Fruit fly (Drosophila melanogaster) whole organism, embryonic: Measurements from ENCODE around the gene Vps4.
A peak's percentile ranks its signal among the peaks of the same experiment; 100 is the strongest.

ENCODE experiments used
- Atf-2 ChIP-seq: fragments of 200-800 bp; sonication (Bioruptor generic); optimal IDR thresholded peaks from 2 replicates; lab custom pipeline; 2016; ENCODE audit warnings: missing biosample characterization, missing genetic modification characterization
- C15 ChIP-seq: fragments of 200-800 bp; sonication (Bioruptor generic); IDR thresholded peaks from 3 replicates; pipeline ENCODE4 v1.3.6; 2022; ENCODE audit warnings: missing biosample characterization, missing genetic modification characterization
- CG12236 ChIP-seq: fragments of 200-800 bp; sonication (Bioruptor generic); optimal IDR thresholded peaks from 2 replicates; lab custom pipeline; 2016; ENCODE audit warnings: missing biosample characterization, missing genetic modification characterization
- CG12942 ChIP-seq: fragments of 200-800 bp; sonication (Bioruptor generic); optimal IDR thresholded peaks from 3 replicates; lab custom pipeline; 2016; ENCODE audit warnings: missing biosample characterization, missing genetic modification characterization
- CG1529 ChIP-seq: fragments of 200-800 bp; sonication (Bioruptor generic); optimal IDR thresholded peaks from 3 replicates; lab custom pipeline; 2018; ENCODE audit warnings: missing biosample characterization, missing genetic modification characterization
- CG16813 ChIP-seq: fragments of 200-800 bp; sonication (Bioruptor generic); IDR thresholded peaks from 3 replicates; pipeline ENCODE4 v1.3.6; 2022; ENCODE audit warnings: missing biosample characterization, missing genetic modification characterization; ENCODE audit not compliant: partially characterized antibody
- CG18011 ChIP-seq: fragments of 200-800 bp; sonication (Bioruptor generic); optimal IDR thresholded peaks from 2 replicates; lab custom pipeline; 2017; ENCODE audit warnings: missing biosample characterization, missing genetic modification characterization, mild to moderate bottlenecking, moderate library complexity, missing genotype
- CG2116 ChIP-seq: fragments of 200-800 bp; sonication (Bioruptor generic); optimal IDR thresholded peaks from 3 replicates; lab custom pipeline; 2018; ENCODE audit warnings: missing biosample characterization, mild to moderate bottlenecking, missing genetic modification characterization
- CG34224 ChIP-seq: fragments of 200-800 bp; sonication (Bioruptor generic); IDR thresholded peaks from 3 replicates; pipeline ENCODE4 v1.3.6; 2022; ENCODE audit warnings: missing biosample characterization, missing genetic modification characterization; ENCODE audit not compliant: partially characterized antibody
- CG34376 ChIP-seq: fragments of 200-800 bp; sonication (Bioruptor generic); optimal IDR thresholded peaks from 2 replicates; lab custom pipeline; 2018; ENCODE audit warnings: missing biosample characterization, mild to moderate bottlenecking, missing genetic modification characterization
- CG3847 ChIP-seq: fragments of 200-800 bp; sonication (Bioruptor generic); IDR thresholded peaks from 2 replicates; pipeline ENCODE4 v1.3.6; 2022; ENCODE audit warnings: missing biosample characterization, missing genetic modification characterization
- CG5180 ChIP-seq: fragments of 200-800 bp; sonication (Bioruptor generic); optimal IDR thresholded peaks from 3 replicates; lab custom pipeline; 2017; ENCODE audit warnings: missing biosample characterization, missing genetic modification characterization, mild to moderate bottlenecking, moderate library complexity, missing genetic modification reagents
- CG7372 ChIP-seq: fragments of 200-800 bp; sonication (Bioruptor generic); IDR thresholded peaks from 2 replicates; pipeline ENCODE4 v1.3.6; 2022; ENCODE audit warnings: missing biosample characterization, missing genetic modification characterization
- CG7786 ChIP-seq: fragments of 200-800 bp; sonication (Bioruptor generic); optimal IDR thresholded peaks from 2 replicates; lab custom pipeline; 2016; ENCODE audit warnings: missing biosample characterization, missing genetic modification characterization
- CG7963 ChIP-seq: fragments of 200-800 bp; sonication (Bioruptor generic); IDR thresholded peaks from 3 replicates; pipeline ENCODE4 v1.3.6; 2022; ENCODE audit warnings: missing biosample characterization, missing genetic modification characterization; ENCODE audit not compliant: partially characterized antibody
- CG8765 ChIP-seq: fragments of 200-800 bp; sonication (Bioruptor generic); IDR thresholded peaks from 2 replicates; pipeline ENCODE4 v1.3.6; 2022; ENCODE audit warnings: missing biosample characterization, missing genetic modification characterization
- Dp ChIP-seq: fragments of 200-800 bp; sonication (Bioruptor generic); optimal IDR thresholded peaks from 2 replicates; lab custom pipeline; 2018; ENCODE audit warnings: missing biosample characterization, mild to moderate bottlenecking, missing genetic modification characterization, moderate library complexity
- ERR ChIP-seq: fragments of 200-800 bp; sonication (Bioruptor generic); optimal IDR thresholded peaks from 2 replicates; lab custom pipeline; 2016; ENCODE audit warnings: missing biosample characterization, missing genetic modification characterization
- Fer1 ChIP-seq: fragments of 200-800 bp; sonication (Bioruptor generic); optimal IDR thresholded peaks from 2 replicates; lab custom pipeline; 2017; ENCODE audit warnings: missing biosample characterization, mild to moderate bottlenecking, missing genetic modification characterization
- Fer2 ChIP-seq: fragments of 200-800 bp; sonication (Bioruptor generic); optimal IDR thresholded peaks from 2 replicates; lab custom pipeline; 2018; ENCODE audit warnings: missing biosample characterization, mild to moderate bottlenecking, missing genetic modification characterization, moderate library complexity
- HLH3B ChIP-seq: fragments of 200-800 bp; sonication (Bioruptor generic); IDR thresholded peaks from 2 replicates; pipeline ENCODE4 v1.3.6; 2022; ENCODE audit warnings: missing biosample characterization, missing genetic modification characterization
- Hr39 ChIP-seq: fragments of >200 bp; optimal IDR thresholded peaks from 2 replicates; lab custom pipeline; 2017
- Hr78 ChIP-seq, 2 experiments: fragments of 200-800 bp in 1 of 2; fragments of >200 bp in 1 of 2; sonication (Bioruptor generic) in 1 of 2; optimal IDR thresholded peaks; 2 replicates each; lab custom pipeline; 2017 to 2019; ENCODE audit warnings: missing biosample characterization in 2 of 2, missing genetic modification characterization in 2 of 2, mild to moderate bottlenecking in 1 of 2, moderate library complexity in 1 of 2
- NFAT ChIP-seq: fragments of 200-800 bp; sonication (Bioruptor generic); IDR thresholded peaks from 2 replicates; pipeline ENCODE4 v1.3.6; 2022; ENCODE audit warnings: missing biosample characterization, missing genetic modification characterization
- PHDP ChIP-seq: fragments of 200-800 bp; sonication (Bioruptor generic); optimal IDR thresholded peaks from 3 replicates; lab custom pipeline; 2018; ENCODE audit warnings: missing biosample characterization, mild to moderate bottlenecking, missing genetic modification characterization, moderate library complexity
- TFAM ChIP-seq: fragments of 200-800 bp; sonication (Bioruptor generic); optimal IDR thresholded peaks from 2 replicates; lab custom pipeline; 2017; ENCODE audit warnings: missing biosample characterization, missing genetic modification characterization, inconsistent platforms
- Xrp1 ChIP-seq: fragments of 200-800 bp; sonication (Bioruptor generic); IDR thresholded peaks from 2 replicates; pipeline ENCODE4 v1.3.6; 2022; ENCODE audit warnings: missing biosample characterization, missing genetic modification characterization
- aop ChIP-seq: fragments of 200-800 bp; sonication (Bioruptor generic); IDR thresholded peaks from 2 replicates; pipeline ENCODE4 v1.3.6; 2022; ENCODE audit warnings: missing biosample characterization, missing genetic modification characterization
- ato ChIP-seq: fragments of 200-800 bp; sonication (Bioruptor generic); IDR thresholded peaks from 2 replicates; pipeline ENCODE4 v1.3.6; 2022; ENCODE audit warnings: missing biosample characterization, missing genetic modification characterization; ENCODE audit not compliant: partially characterized antibody
- bigmax ChIP-seq: fragments of 200-800 bp; sonication (Bioruptor generic); optimal IDR thresholded peaks from 2 replicates; lab custom pipeline; 2018; ENCODE audit warnings: missing biosample characterization, mild to moderate bottlenecking, missing genetic modification characterization
- bsh ChIP-seq, 2 experiments: fragments of 200-800 bp; sonication (Bioruptor generic); optimal IDR thresholded peaks; 2 replicates each; lab custom pipeline; 2017 to 2018; ENCODE audit warnings: mild to moderate bottlenecking in 2 of 2, missing biosample characterization in 2 of 2, missing genetic modification characterization in 2 of 2, moderate library complexity in 1 of 2
- caup ChIP-seq: fragments of 200-800 bp; sonication (Bioruptor generic); optimal IDR thresholded peaks from 3 replicates; lab custom pipeline; 2017; ENCODE audit warnings: missing biosample characterization, mild to moderate bottlenecking, missing genetic modification characterization, moderate library complexity; ENCODE audit not compliant: severe bottlenecking
- chinmo ChIP-seq: fragments of 200-800 bp; sonication (Bioruptor generic); IDR thresholded peaks from 4 replicates; pipeline ENCODE4 v1.3.6; 2022; ENCODE audit warnings: missing biosample characterization, missing genetic modification characterization; ENCODE audit not compliant: partially characterized antibody
- chn ChIP-seq: fragments of 200-800 bp; sonication (Bioruptor generic); optimal IDR thresholded peaks from 2 replicates; lab custom pipeline; 2016; ENCODE audit warnings: missing biosample characterization, missing genetic modification characterization
- dysf ChIP-seq: fragments of 200-800 bp; sonication (Bioruptor generic); IDR thresholded peaks from 3 replicates; pipeline ENCODE4 v1.3.6; 2022; ENCODE audit warnings: missing biosample characterization, missing genetic modification characterization
- ewg ChIP-seq: fragments of 200-800 bp; sonication (Bioruptor generic); optimal IDR thresholded peaks from 3 replicates; lab custom pipeline; 2017; ENCODE audit warnings: mild to moderate bottlenecking, missing biosample characterization, missing genetic modification reagents, missing genetic modification characterization
- h ChIP-seq: fragments of >200 bp; optimal IDR thresholded peaks from 2 replicates; lab custom pipeline; 2017
- hkb ChIP-seq, 2 experiments: fragments of 200-800 bp in 1 of 2; fragments of >200 bp in 1 of 2; sonication (Bioruptor generic) in 1 of 2; IDR thresholded peaks in 1 of 2; optimal IDR thresholded peaks in 1 of 2; 2 replicates each; pipeline versions ENCODE4 v1.3.6 to Lab custom; 2017 to 2022; ENCODE audit warnings: missing biosample characterization in 1 of 2, missing genetic modification characterization in 1 of 2
- jigr1 ChIP-seq: fragments of 200-800 bp; sonication (Bioruptor generic); IDR thresholded peaks from 3 replicates; pipeline ENCODE4 v1.3.6; 2022; ENCODE audit warnings: missing biosample characterization, missing genetic modification characterization
- lmd ChIP-seq: fragments of 200-800 bp; sonication (Bioruptor generic); IDR thresholded peaks from 2 replicates; pipeline ENCODE4 v1.3.6; 2022; ENCODE audit warnings: missing biosample characterization, missing genetic modification characterization
- mam ChIP-seq: fragments of 200-800 bp; sonication (Bioruptor generic); optimal IDR thresholded peaks from 3 replicates; lab custom pipeline; 2016; ENCODE audit warnings: missing biosample characterization, missing genetic modification characterization
- onecut ChIP-seq: fragments of 200-800 bp; sonication (Bioruptor generic); IDR thresholded peaks from 2 replicates; pipeline ENCODE4 v1.3.6; 2022; ENCODE audit warnings: missing biosample characterization, missing genetic modification characterization
- p53 ChIP-seq: fragments of 200-800 bp; sonication (Bioruptor generic); optimal IDR thresholded peaks from 2 replicates; lab custom pipeline; 2016; ENCODE audit warnings: missing biosample characterization, missing genetic modification characterization
- pho ChIP-seq: fragments of 200-800 bp; sonication (Bioruptor generic); optimal IDR thresholded peaks from 2 replicates; lab custom pipeline; 2016; ENCODE audit warnings: missing biosample characterization, missing genetic modification characterization
- sc ChIP-seq, 3 experiments: fragments of >200 bp in 2 of 3; fragments of 200-800 bp in 1 of 3; sonication (Bioruptor generic) in 1 of 3; optimal IDR thresholded peaks; 2 replicates in 2 of 3; 3 replicates in 1 of 3; lab custom pipeline; 2017; ENCODE audit warnings: mild to moderate bottlenecking in 1 of 3, missing biosample characterization in 1 of 3, missing genetic modification characterization in 1 of 3, missing genetic modification reagents in 1 of 3
- sisA ChIP-seq: fragments of 200-800 bp; sonication (Bioruptor generic); IDR thresholded peaks from 2 replicates; pipeline ENCODE4 v1.3.6; 2022; ENCODE audit warnings: missing biosample characterization, missing genetic modification characterization
- tup ChIP-seq: fragments of 200-800 bp; sonication (Bioruptor generic); optimal IDR thresholded peaks from 2 replicates; lab custom pipeline; 2016; ENCODE audit warnings: missing biosample characterization, mild to moderate bottlenecking, missing genetic modification characterization, moderate library complexity
- twi ChIP-seq: fragments of 200-800 bp; optimal IDR thresholded peaks from 2 replicates; lab custom pipeline; 2019; ENCODE audit warnings: missing biosample characterization, mild to moderate bottlenecking, missing genetic modification characterization, moderate library complexity
- vvl ChIP-seq: fragments of 200-800 bp; sonication (Bioruptor generic); IDR thresholded peaks from 2 replicates; pipeline ENCODE4 v1.3.6; 2022; ENCODE audit warnings: missing biosample characterization, missing genetic modification characterization

Gene Vps4

DNA sequence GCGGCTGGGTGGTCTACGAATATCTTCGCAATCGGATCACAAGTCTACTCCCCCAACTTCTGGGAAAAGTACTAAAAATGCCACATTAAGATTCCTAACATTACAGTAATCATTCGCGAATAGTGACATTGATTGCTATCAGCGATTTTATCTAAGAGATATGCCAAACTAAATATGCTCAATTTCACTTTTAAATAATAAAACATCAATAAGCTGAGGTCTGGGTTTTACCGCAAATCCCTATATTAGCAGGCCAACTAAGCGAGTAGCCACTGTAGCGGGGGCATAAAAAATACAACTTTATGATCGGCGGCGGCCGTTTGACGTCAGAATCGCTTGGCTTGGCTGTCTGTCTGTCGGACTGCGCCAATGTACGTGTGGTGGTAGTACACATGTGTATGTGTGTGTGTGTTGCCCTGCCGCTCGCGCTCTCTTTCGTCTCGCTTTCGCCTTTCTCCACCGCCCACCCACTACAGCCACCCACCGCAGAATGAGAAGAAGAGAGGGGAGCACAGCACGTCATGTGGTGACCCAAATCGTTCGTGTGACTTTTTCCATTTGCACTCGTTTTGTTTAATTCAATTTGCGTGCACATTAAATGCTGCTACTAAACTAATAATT, 27.1 kb upstream of the Vps4 start (continued):
- TF ChIP-seq sc (optimal IDR thresholded peaks at IDR 0.05; lab: Kevin White, UChicago), result no peak
- peak; percentile 88 for TF ChIP-seq sc (GFP tag; optimal IDR thresholded peaks at IDR 0.05; lab: Kevin White, UChicago)
- peak; percentile 95 for TF ChIP-seq tup (GFP tag; lab: Kevin White, UChicago)
- TF ChIP-seq twi (tag; lab: Kevin White, UChicago), result peak; percentile 90
- TF ChIP-seq Dp, result peak; percentile 14
- TF ChIP-seq PHDP, result peak; percentile 96
- no peak for TF ChIP-seq Hr39 (lab: Kevin White, UChicago)
- TF ChIP-seq CG7372 (GFP tag; lab: Robert Waterston, UW), result peak; percentile 95
- TF ChIP-seq Hr78 (GFP tag; optimal IDR thresholded peaks at IDR 0.05; lab: Kevin White, UChicago), result peak in 1 of 2 experiments; percentile 86
- TF ChIP-seq onecut (GFP tag; lab: Robert Waterston, UW), result peak; percentile 91
- peak; percentile 93 for TF ChIP-seq HLH3B
- TF ChIP-seq CG16813 (GFP tag; lab: Robert Waterston, UW), result no peak
- TF ChIP-seq mam (GFP tag; lab: Kevin White, UChicago), result peak; percentile 98
- 0 out of 4 replicates have a peak, but pooled peaks have one; percentile 30 for TF ChIP-seq chinmo
- peak; percentile 87 for TF ChIP-seq CG5180
- peak; percentile 96 for TF ChIP-seq NFAT (GFP tag; lab: Robert Waterston, UW)
- TF ChIP-seq Fer1, result peak; percentile 91
- peak; percentile 94 for TF ChIP-seq chn (GFP tag; lab: Kevin White, UChicago)
- TF ChIP-seq CG2116 (GFP tag; lab: Kevin White, UChicago), result peak; percentile 50
- peak; percentile 91 for TF ChIP-seq caup (GFP tag; lab: Kevin White, UChicago)
- peak; percentile 78 for TF ChIP-seq p53 (GFP tag; lab: Kevin White, UChicago)
- TF ChIP-seq CG34224 (GFP tag; lab: Robert Waterston, UW), result no peak
- no peak for TF ChIP-seq CG7963 (GFP tag; lab: Robert Waterston, UW)
- TF ChIP-seq Atf-2 (GFP tag; lab: Kevin White, UChicago), result peak; percentile 92
- peak; percentile 93 for TF ChIP-seq CG12942 (GFP tag; lab: Kevin White, UChicago)
- peak; percentile 92 for TF ChIP-seq ewg (GFP tag; lab: Kevin White, UChicago)
- TF ChIP-seq Fer2 (tag; lab: Kevin White, UChicago), result peak; percentile 92
- peak; percentile 96 for TF ChIP-seq pho (GFP tag; lab: Kevin White, UChicago)
- peak; percentile 56 to 97 for TF ChIP-seq bsh (GFP tag; optimal IDR thresholded peaks at IDR 0.05; lab: Kevin White, UChicago)
- peak; percentile 83 for TF ChIP-seq CG8765 (GFP tag; lab: Robert Waterston, UW)
- peak; percentile 98 for TF ChIP-seq vvl
- peak; percentile 94 for TF ChIP-seq ERR (GFP tag; lab: Kevin White, UChicago)
- peak; percentile 37 for TF ChIP-seq bigmax (GFP tag; lab: Kevin White, UChicago)
- peak; percentile 88 for TF ChIP-seq CG12236 (GFP tag; lab: Kevin White, UChicago)
- no peak for TF ChIP-seq ato (GFP tag; lab: Robert Waterston, UW)
- no peak for TF ChIP-seq h (lab: Kevin White, UChicago)
- TF ChIP-seq hkb (optimal IDR thresholded peaks at IDR 0.05; lab: Kevin White, UChicago), result no peak
- peak; percentile 93 for TF ChIP-seq hkb (GFP tag; IDR thresholded peaks at IDR 0.05; lab: Robert Waterston, UW)
- TF ChIP-seq TFAM (GFP tag; lab: Kevin White, UChicago), result no peak
- TF ChIP-seq C15 (GFP tag; lab: Robert Waterston, UW), result peak; percentile 90
- peak; percentile 82 for TF ChIP-seq CG18011 (GFP tag; lab: Kevin White, UChicago)
- TF ChIP-seq CG3847 (GFP tag; lab: Robert Waterston, UW), result peak; percentile 95
- TF ChIP-seq dysf (GFP tag; lab: Robert Waterston, UW), result peak; percentile 97
- peak; percentile 92 for TF ChIP-seq CG7786 (GFP tag; lab: Kevin White, UChicago)
- peak; percentile 94 for TF ChIP-seq sisA (GFP tag; lab: Robert Waterston, UW)
- TF ChIP-seq Xrp1, result peak; percentile 94
- TF ChIP-seq jigr1 (GFP tag; lab: Robert Waterston, UW), result peak; percentile 91
- TF ChIP-seq CG1529, result peak; percentile 94
- TF ChIP-seq lmd (GFP tag; lab: Robert Waterston, UW), result peak; percentile 96
- TF ChIP-seq CG34376 (GFP tag; lab: Kevin White, UChicago), result peak; percentile 82
- peak; percentile 84 for TF ChIP-seq aop (GFP tag; lab: Robert Waterston, UW)
